Worm (Caenorhabditis elegans) whole organism, early embryonic: ENCODE data around the gene srh-276.

Experiments
- F13C5.2 ChIP-seq: sonication (generic microtip); optimal IDR thresholded peaks from 2 replicates; lab custom pipeline; 2017; ENCODE audit warnings: mild to moderate bottlenecking, missing genetic modification characterization, inconsistent platforms, missing compliant biosample characterization
- aly-1 ChIP-seq: sonication (generic microtip); optimal IDR thresholded peaks from 2 replicates; lab custom pipeline; 2016; ENCODE audit warnings: missing genetic modification characterization, missing compliant biosample characterization
- ama-1 ChIP-seq: fragments of 150-350 bp; optimal IDR thresholded peaks from 2 replicates; lab custom pipeline; 2014
- ets-7 ChIP-seq: sonication (generic microtip); optimal IDR thresholded peaks from 2 replicates; lab custom pipeline; 2016; ENCODE audit warnings: missing genotype, missing genetic modification characterization, missing compliant biosample characterization
- flt-1 ChIP-seq: fragments of 200-800 bp; sonication (Bioruptor generic); IDR thresholded peaks from 2 replicates; pipeline ENCODE4 v1.3.6; 2022; ENCODE audit warnings: missing genetic modification characterization, missing compliant biosample characterization
- pes-1 ChIP-seq: fragments of 200-800 bp; sonication (Bioruptor generic); IDR thresholded peaks from 2 replicates; pipeline ENCODE4 v1.3.6; 2022; ENCODE audit warnings: missing genetic modification reagents, missing genetic modification characterization, missing compliant biosample characterization
- tbx-11 ChIP-seq: fragments of 200-800 bp; sonication (Bioruptor generic); IDR thresholded peaks from 2 replicates; pipeline ENCODE4 v1.3.6; 2022; ENCODE audit warnings: missing genetic modification characterization, missing compliant biosample characterization
- tra-4 ChIP-seq: sonication (generic microtip); optimal IDR thresholded peaks from 2 replicates; lab custom pipeline; 2017; ENCODE audit warnings: missing genetic modification characterization, missing compliant biosample characterization

- TF ChIP-seq tbx-11 (GFP tag; lab: Robert Waterston, UW) (no peak), F13C5.2 (tag; lab: Kevin White, UChicago) (no peak), flt-1 (GFP tag; lab: Robert Waterston, UW) (no peak), ama-1 (lab: Kevin White, UChicago) (no peak), aly-1 (tag; lab: Kevin White, UChicago) (no peak), pes-1 (GFP tag; lab: Robert Waterston, UW) (no peak), tra-4 (tag; lab: Kevin White, UChicago) (no peak), ets-7 (tag; lab: Kevin White, UChicago) (no peak)
These were observed 45.6 kb upstream of the srh-276 start for ce11 chrV:15483563-15483962.
